Fruit fly (Drosophila melanogaster) Kc167 (cell line): ENCODE results near the gene CG9592.

ENCODE experiments used
- Myc ChIP-seq: fragments of >200 bp; optimal IDR thresholded peaks from 2 replicates; lab custom pipeline; 2017; ENCODE audit warnings: missing external identifiers
- Sin3A ChIP-seq: fragments of >200 bp; optimal IDR thresholded peaks from 2 replicates; lab custom pipeline; 2018; ENCODE audit warnings: missing external identifiers
- h ChIP-seq: fragments of >200 bp; optimal IDR thresholded peaks from 3 replicates; lab custom pipeline; 2018; ENCODE audit warnings: missing external identifiers
- insv ChIP-seq: fragments of >200 bp; optimal IDR thresholded peaks from 3 replicates; lab custom pipeline; 2018; ENCODE audit warnings: missing external identifiers
- psq ChIP-seq: fragments of >200 bp; optimal IDR thresholded peaks from 2 replicates; lab custom pipeline; 2017; ENCODE audit warnings: missing external identifiers
- ttk ChIP-seq: sonication (Bioruptor generic); optimal IDR thresholded peaks from 2 replicates; lab custom pipeline; 2017; ENCODE audit warnings: missing external identifiers

CG9592 gene

dm6 chr3L:14517525-14517924, at the start of gene CG9592:
Gene CG9592 (plus strand): TSS chr3L:14517825.
- no peak for TF ChIP-seq Myc (lab: Kevin White, UChicago)
- no peak for TF ChIP-seq ttk (lab: Kevin White, UChicago)
- no peak for TF ChIP-seq h (lab: Kevin White, UChicago)
- no peak for TF ChIP-seq psq (lab: Kevin White, UChicago)
- TF ChIP-seq Sin3A, result no peak
- no peak for TF ChIP-seq insv (lab: Kevin White, UChicago)

- no peak for TF ChIP-seq insv (lab: Kevin White, UChicago)
- TF ChIP-seq h (lab: Kevin White, UChicago), result no peak
- no peak for TF ChIP-seq psq (lab: Kevin White, UChicago)
- TF ChIP-seq Sin3A, result no peak
- TF ChIP-seq Myc (lab: Kevin White, UChicago), result no peak
- TF ChIP-seq ttk (lab: Kevin White, UChicago), result no peak
Observed at dm6 chr3L:14476804-14477239, 40.8 kb upstream of the CG9592 start.

- TF ChIP-seq ttk (lab: Kevin White, UChicago) (no peak), Sin3A (no peak), psq (lab: Kevin White, UChicago) (no peak), insv (lab: Kevin White, UChicago) (no peak), h (lab: Kevin White, UChicago) (no peak), Myc (lab: Kevin White, UChicago) (no peak)
Observed at dm6 chr3L:14481397-14481796, 36.2 kb upstream of the CG9592 start.

dm6 chr3L:14482955-14483354, 34.7 kb upstream of the CG9592 start:
- no peak for TF ChIP-seq insv (lab: Kevin White, UChicago)
- TF ChIP-seq psq (lab: Kevin White, UChicago), result no peak
- TF ChIP-seq Myc (lab: Kevin White, UChicago), result no peak
- TF ChIP-seq h (lab: Kevin White, UChicago), result no peak
- no peak for TF ChIP-seq ttk (lab: Kevin White, UChicago)
- TF ChIP-seq Sin3A, result no peak

dm6 chr3L:14485401-14485800, 32.2 kb upstream of the CG9592 start:
- TF ChIP-seq insv (lab: Kevin White, UChicago) (no peak), Sin3A (no peak), psq (lab: Kevin White, UChicago) (no peak), h (lab: Kevin White, UChicago) (no peak), Myc (lab: Kevin White, UChicago) (no peak), ttk (lab: Kevin White, UChicago) (no peak)

- no peak for TF ChIP-seq Sin3A
- no peak for TF ChIP-seq Myc (lab: Kevin White, UChicago)
Observed at dm6 chr3L:14486611-14487350, 30.8 kb upstream of the CG9592 start.

dm6 chr3L:14497479-14497878, 20.1 kb upstream of the CG9592 start:
- TF ChIP-seq psq (lab: Kevin White, UChicago) (no peak), ttk (lab: Kevin White, UChicago) (no peak), insv (lab: Kevin White, UChicago) (no peak), h (lab: Kevin White, UChicago) (no peak), Myc (lab: Kevin White, UChicago) (no peak), Sin3A (no peak)

dm6 chr3L:14509981-14510380, 7.6 kb upstream of the CG9592 start:
- TF ChIP-seq psq (lab: Kevin White, UChicago) (no peak), Myc (lab: Kevin White, UChicago) (no peak), h (lab: Kevin White, UChicago) (no peak), ttk (lab: Kevin White, UChicago) (no peak), Sin3A (no peak), insv (lab: Kevin White, UChicago) (no peak)

dm6 chr3L:14513286-14513685, 4.3 kb upstream of the CG9592 start:
- TF ChIP-seq Sin3A, result no peak
- TF ChIP-seq insv (lab: Kevin White, UChicago), result no peak
- TF ChIP-seq ttk (lab: Kevin White, UChicago), result no peak
- TF ChIP-seq h (lab: Kevin White, UChicago), result no peak
- no peak for TF ChIP-seq Myc (lab: Kevin White, UChicago)
- no peak for TF ChIP-seq psq (lab: Kevin White, UChicago)

- TF ChIP-seq psq (lab: Kevin White, UChicago) (no peak), insv (lab: Kevin White, UChicago) (no peak), Myc (lab: Kevin White, UChicago) (no peak)
Observed at dm6 chr3L:14515690-14516089, 1.9 kb upstream of the CG9592 start.

- no peak for TF ChIP-seq h (lab: Kevin White, UChicago)
- TF ChIP-seq Sin3A, result no peak
- no peak for TF ChIP-seq insv (lab: Kevin White, UChicago)
- no peak for TF ChIP-seq Myc (lab: Kevin White, UChicago)
- TF ChIP-seq ttk (lab: Kevin White, UChicago), result no peak
- TF ChIP-seq psq (lab: Kevin White, UChicago), result no peak
Observed at dm6 chr3L:14521590-14521989, 4.0 kb downstream of the CG9592 start, which contains the start of gene CG4613. Gene CG4613 (minus strand): TSS chr3L:14521690.
